Worm (Caenorhabditis elegans): ENCODE results near the gene str-188.
A peak's percentile ranks its signal among the peaks of the same experiment; 100 is the strongest.

The str-188 gene

DNA sequence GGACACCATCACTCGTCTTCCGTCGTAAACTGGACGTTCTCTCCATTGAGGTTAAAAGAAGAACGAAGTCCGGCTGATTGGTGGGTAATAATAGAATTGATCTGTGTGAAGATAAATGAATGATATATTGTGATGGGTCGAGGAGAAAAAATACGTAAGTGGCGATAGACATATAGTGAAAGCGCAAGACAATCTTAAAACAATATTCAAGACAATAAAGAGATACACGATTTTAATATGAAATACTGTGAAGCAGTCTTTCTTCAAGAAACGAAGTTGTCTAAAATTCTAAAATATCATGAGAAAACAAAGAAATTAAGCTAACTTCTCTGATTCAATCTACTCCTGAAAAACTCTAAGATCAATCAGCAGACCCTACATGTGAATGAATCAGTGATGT lies 3.0 kb upstream of the str-188 start, which contains the start of gene F40F9.10:
F40F9.10 (minus strand) TSS at position 101 of the 400 bp plus-strand sequence.
- no peak for TF ChIP-seq lin-29 (GFP tag; IDR thresholded peaks at IDR 0.05)
- no peak for TF ChIP-seq lin-13 (GFP tag; optimal IDR thresholded peaks at IDR 0.05)
- TF ChIP-seq ceh-28 (tag; optimal IDR thresholded peaks at IDR 0.05): no peak
- TF ChIP-seq daf-8 (GFP tag; IDR thresholded peaks at IDR 0.05): no peak
- no peak for TF ChIP-seq R02D3.7 (tag; optimal IDR thresholded peaks at IDR 0.05)
- no peak for TF ChIP-seq nhr-11 (tag; optimal IDR thresholded peaks at IDR 0.05)
- no peak for TF ChIP-seq zfp-3 (GFP tag; conservative IDR thresholded peaks at IDR 0.05)
- no peak for TF ChIP-seq daf-16 (GFP tag; optimal IDR thresholded peaks at IDR 0.05)
- no peak for TF ChIP-seq daf-16 (tag; optimal IDR thresholded peaks at IDR 0.05)
- TF ChIP-seq mxl-3 (GFP tag; optimal IDR thresholded peaks at IDR 0.05): no peak
- no peak for TF ChIP-seq ZK546.5 (tag; optimal IDR thresholded peaks at IDR 0.05)
- no peak for TF ChIP-seq dmd-8 (GFP tag; IDR thresholded peaks at IDR 0.05)
- no peak for TF ChIP-seq hlh-30 (tag; optimal IDR thresholded peaks at IDR 0.05; ENCODE audit: insufficient read depth)
- TF ChIP-seq Y5F2A.4 (GFP tag; optimal IDR thresholded peaks at IDR 0.05): no peak
- TF ChIP-seq Y75B8A.6 (GFP tag; IDR thresholded peaks at IDR 0.05): no peak
- no peak for TF ChIP-seq rbr-2 (tag; optimal IDR thresholded peaks at IDR 0.05)
- TF ChIP-seq nhr-28 (tag; optimal IDR thresholded peaks at IDR 0.05): no peak
- no peak for TF ChIP-seq zip-2 (tag; optimal IDR thresholded peaks at IDR 0.05)

DNA sequence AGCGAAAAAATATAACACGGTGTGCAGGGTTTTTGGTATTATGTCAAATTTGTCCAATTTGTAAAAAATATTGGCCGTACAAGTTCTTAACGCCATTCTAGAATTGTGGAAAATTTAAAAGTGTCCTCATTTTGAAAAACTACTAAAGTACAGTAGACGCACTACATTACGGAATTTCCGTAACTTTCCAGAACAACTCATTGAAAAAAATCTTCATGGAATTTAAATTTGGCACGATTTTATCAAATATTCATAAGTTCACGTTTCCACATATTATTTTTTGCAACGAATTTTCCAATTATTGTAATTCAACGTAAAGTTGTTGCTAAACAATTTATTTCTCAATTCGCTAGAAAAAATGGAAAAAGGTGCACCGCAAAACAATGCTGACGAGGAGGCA lies 1.6 kb upstream of the str-188 start, which contains the start of gene F40F9.3:
F40F9.3 (plus strand) TSS at position 301 of the 400 bp plus-strand sequence.
- TF ChIP-seq F44E2.7 (GFP tag; IDR thresholded peaks at IDR 0.05): no peak

DNA sequence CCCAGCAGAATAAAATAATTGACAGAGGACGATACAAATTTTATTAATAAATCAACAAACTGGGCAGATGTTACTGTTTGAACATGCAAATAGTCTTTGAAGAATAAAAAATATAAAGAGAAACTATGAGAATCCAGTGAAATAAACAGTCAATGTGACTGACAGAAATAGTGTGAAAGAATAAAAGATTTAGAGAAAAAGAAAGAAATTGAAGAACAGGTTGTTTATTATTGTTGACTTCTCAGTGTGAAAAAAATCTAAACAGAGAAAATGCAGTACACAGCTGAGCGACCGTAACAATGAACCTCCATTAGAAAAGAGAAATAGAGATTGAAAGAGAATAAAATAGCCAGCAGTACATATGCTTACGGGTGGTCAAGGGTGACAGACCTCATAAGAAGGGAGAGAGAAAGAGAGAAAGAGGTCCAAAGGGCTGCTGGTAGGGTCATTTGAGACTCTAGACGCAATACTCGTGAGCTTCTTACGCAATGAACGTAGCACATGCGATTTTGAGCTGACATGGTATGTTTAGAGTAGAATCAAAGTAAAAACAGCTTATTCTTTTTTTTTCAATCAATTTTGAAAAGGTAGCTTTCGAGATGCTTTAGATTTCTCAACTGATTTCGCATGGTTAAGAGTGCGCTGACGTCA lies 7.6 kb downstream of the str-188 start, which contains the start of gene slcr-46.3:
slcr-46.3 (minus strand) TSS at position 86 of the 651 bp plus-strand sequence.
- no peak for TF ChIP-seq zfp-2 (tag; optimal IDR thresholded peaks at IDR 0.05)
- TF ChIP-seq hlh-30 (tag; optimal IDR thresholded peaks at IDR 0.05; ENCODE audit: insufficient read depth): peak; percentile 38
- no peak for TF ChIP-seq madf-5 (GFP tag; IDR thresholded peaks at IDR 0.05)
- no peak for TF ChIP-seq ceh-28 (tag; optimal IDR thresholded peaks at IDR 0.05)
- TF ChIP-seq spr-1 (tag; optimal IDR thresholded peaks at IDR 0.05): no peak
- TF ChIP-seq dve-1 (tag; optimal IDR thresholded peaks at IDR 0.05; ENCODE audit: insufficient read depth): peak; percentile 23
- no peak for TF ChIP-seq skn-1 (tag; optimal IDR thresholded peaks at IDR 0.05)
- TF ChIP-seq nhr-237 (tag; optimal IDR thresholded peaks at IDR 0.05): no peak
- TF ChIP-seq unc-130 (GFP tag; optimal IDR thresholded peaks at IDR 0.05): no peak
- peak; percentile 7 for TF ChIP-seq hlh-11 (tag; optimal IDR thresholded peaks at IDR 0.05)
- no peak for TF ChIP-seq dmd-6 (GFP tag; IDR thresholded peaks at IDR 0.05)
- no peak for TF ChIP-seq cey-2 (tag; optimal IDR thresholded peaks at IDR 0.05; ENCODE audit: borderline replicate concordance, insufficient read depth)
- TF ChIP-seq mep-1 (tag; optimal IDR thresholded peaks at IDR 0.05): no peak
- no peak for TF ChIP-seq ceh-62 (tag; optimal IDR thresholded peaks at IDR 0.05)
- TF ChIP-seq dpl-1 (GFP tag; optimal IDR thresholded peaks at IDR 0.05): no peak
- no peak for TF ChIP-seq daf-16 (GFP tag; optimal IDR thresholded peaks at IDR 0.05)
- TF ChIP-seq daf-16 (tag; optimal IDR thresholded peaks at IDR 0.05): peak; percentile 18
- TF ChIP-seq ceh-20 (GFP tag; IDR thresholded peaks at IDR 0.05): no peak
- no peak for TF ChIP-seq nhr-77 (tag; optimal IDR thresholded peaks at IDR 0.05)
- peak in 1 of 2 experiments; percentile 51 for TF ChIP-seq mdl-1 (tag; optimal IDR thresholded peaks at IDR 0.05)
- no peak for TF ChIP-seq fos-1 (tag; optimal IDR thresholded peaks at IDR 0.05)

DNA sequence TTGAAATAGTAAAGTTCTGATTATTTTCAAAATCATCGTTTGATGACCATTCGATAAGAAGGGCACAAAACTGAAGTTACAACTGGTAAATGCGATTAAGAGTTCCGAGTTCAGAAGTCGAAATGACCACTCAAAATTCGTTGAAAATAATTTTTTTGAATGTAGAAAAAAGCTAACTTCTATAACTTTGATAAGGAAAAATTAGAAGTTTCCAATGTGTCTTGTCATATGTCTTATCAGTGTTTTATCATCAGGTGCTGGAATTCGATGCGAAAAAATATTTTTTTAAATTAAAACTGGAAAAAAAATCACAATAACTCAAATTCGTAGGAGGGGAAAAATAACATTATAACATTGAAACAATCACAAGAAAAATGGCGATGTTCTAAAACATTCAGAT lies 9.2 kb downstream of the str-188 start:
- TF ChIP-seq nhr-41 (GFP tag; IDR thresholded peaks at IDR 0.05) (no peak), aha-1 (tag) (peak; percentile 38), skn-1 (tag; optimal IDR thresholded peaks at IDR 0.05) (no peak), daf-16 (GFP tag; optimal IDR thresholded peaks at IDR 0.05) (no peak), daf-16 (tag; optimal IDR thresholded peaks at IDR 0.05) (peak; percentile 55), F44E2.7 (GFP tag; IDR thresholded peaks at IDR 0.05) (no peak), pqm-1 (tag; optimal IDR thresholded peaks at IDR 0.05) (peak; percentile 65), snpc-4 (tag; optimal IDR thresholded peaks at IDR 0.05) (no peak), fos-1 (tag; optimal IDR thresholded peaks at IDR 0.05) (no peak), zfp-2 (tag; optimal IDR thresholded peaks at IDR 0.05) (no peak), F37D6.2 (tag; optimal IDR thresholded peaks at IDR 0.05) (no peak), ZK337.2 (GFP tag; IDR thresholded peaks at IDR 0.05) (no peak), hlh-30 (tag; optimal IDR thresholded peaks at IDR 0.05; ENCODE audit: insufficient read depth) (peak; percentile 17), Y105C5A.15 (GFP tag; IDR thresholded peaks at IDR 0.05) (no peak), zfp-3 (GFP tag; conservative IDR thresholded peaks at IDR 0.05) (no peak), duxl-1 (tag; optimal IDR thresholded peaks at IDR 0.05; ENCODE audit: poor library complexity) (no peak), nhr-28 (tag; optimal IDR thresholded peaks at IDR 0.05) (peak; percentile 29), jun-1 (tag; optimal IDR thresholded peaks at IDR 0.05) (no peak), hlh-11 (tag; optimal IDR thresholded peaks at IDR 0.05) (peak; percentile 44), mep-1 (tag; optimal IDR thresholded peaks at IDR 0.05) (no peak)

Data from whole organism, L4 larva.